Worm (Caenorhabditis elegans) whole organism, L3 larva: Measurements from ENCODE around the gene tmed-13.
A peak's percentile ranks its signal among the peaks of the same experiment; 100 is the strongest.

Experiments used
- ZK546.5 ChIP-seq: sonication (generic microtip); optimal IDR thresholded peaks from 2 replicates; lab custom pipeline; 2017; ENCODE audit warnings: missing biosample characterization, missing genetic modification characterization
- ceh-82 ChIP-seq: fragments of 150-350 bp; optimal IDR thresholded peaks from 2 replicates; lab custom pipeline; 2014; ENCODE audit warnings: missing biosample characterization, missing genetic modification characterization
- mdl-1 ChIP-seq: fragments of 150-350 bp; optimal IDR thresholded peaks from 2 replicates; lab custom pipeline; 2014; ENCODE audit warnings: missing biosample characterization, missing genetic modification characterization
- nhr-11 ChIP-seq: fragments of 150-350 bp; optimal IDR thresholded peaks from 2 replicates; lab custom pipeline; 2014; ENCODE audit warnings: missing biosample characterization, missing genetic modification characterization
- nhr-237 ChIP-seq: fragments of 150-350 bp; optimal IDR thresholded peaks from 2 replicates; lab custom pipeline; 2014; ENCODE audit warnings: missing biosample characterization, missing genetic modification characterization
- nhr-28 ChIP-seq: fragments of 150-350 bp; optimal IDR thresholded peaks from 2 replicates; lab custom pipeline; 2014; ENCODE audit warnings: missing biosample characterization, missing genetic modification characterization
- pqm-1 ChIP-seq: fragments of 150-350 bp; optimal IDR thresholded peaks from 2 replicates; lab custom pipeline; 2017; ENCODE audit warnings: missing biosample characterization, missing genetic modification characterization, inconsistent platforms
- skn-1 ChIP-seq: fragments of 150-350 bp; optimal IDR thresholded peaks from 2 replicates; lab custom pipeline; 2014; ENCODE audit warnings: missing biosample characterization, missing genetic modification characterization
- unc-62 ChIP-seq: fragments of 150-350 bp; sonication (generic microtip); optimal IDR thresholded peaks from 4 replicates; lab custom pipeline; 2014; ENCODE audit warnings: missing biosample characterization, missing genetic modification reagents, missing genetic modification characterization

DNA sequence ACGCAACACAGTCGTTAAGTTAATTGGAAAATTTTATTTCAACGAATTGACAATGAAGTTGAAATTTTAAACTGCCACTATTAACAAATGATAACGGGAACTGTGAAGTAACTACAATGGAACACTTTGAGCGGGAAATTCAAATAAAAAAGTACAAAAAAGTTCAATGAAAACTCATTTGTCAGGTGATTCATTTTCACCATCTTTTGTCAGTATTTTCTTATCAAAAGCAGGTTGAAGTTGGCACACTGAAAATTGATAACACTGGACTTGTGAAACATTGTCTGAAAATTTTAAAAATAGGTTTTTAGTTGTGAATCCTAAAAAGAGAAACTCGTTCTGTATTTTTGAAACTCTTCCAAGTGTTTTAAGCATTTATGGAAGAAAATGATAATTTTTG, 37.8 kb downstream of the tmed-13 start:
- TF ChIP-seq skn-1 (tag; lab: Kevin White, UChicago) = no peak
- peak; percentile 85 for TF ChIP-seq pqm-1
- no peak for TF ChIP-seq ZK546.5
- no peak for TF ChIP-seq ceh-82 (tag; lab: Kevin White, UChicago)
- TF ChIP-seq nhr-11 = no peak
- no peak for TF ChIP-seq nhr-237 (tag; lab: Kevin White, UChicago)
- no peak for TF ChIP-seq mdl-1 (tag; lab: Kevin White, UChicago)
- no peak for TF ChIP-seq nhr-28 (tag; lab: Kevin White, UChicago)
- TF ChIP-seq unc-62 (GFP tag; lab: Kevin White, UChicago) = no peak
